Worm (Caenorhabditis elegans) whole organism, early embryonic: ENCODE measurements around the gene C05C8.1.

Source experiments
- ama-1 ChIP-seq: fragments of 150-350 bp; optimal IDR thresholded peaks from 2 replicates; lab custom pipeline; 2014
- scrt-1 ChIP-seq: fragments of 200-800 bp; sonication (Bioruptor generic); IDR thresholded peaks from 2 replicates; pipeline ENCODE4 v1.3.6; 2022; ENCODE audit warnings: missing genetic modification characterization, missing compliant biosample characterization

DNA sequence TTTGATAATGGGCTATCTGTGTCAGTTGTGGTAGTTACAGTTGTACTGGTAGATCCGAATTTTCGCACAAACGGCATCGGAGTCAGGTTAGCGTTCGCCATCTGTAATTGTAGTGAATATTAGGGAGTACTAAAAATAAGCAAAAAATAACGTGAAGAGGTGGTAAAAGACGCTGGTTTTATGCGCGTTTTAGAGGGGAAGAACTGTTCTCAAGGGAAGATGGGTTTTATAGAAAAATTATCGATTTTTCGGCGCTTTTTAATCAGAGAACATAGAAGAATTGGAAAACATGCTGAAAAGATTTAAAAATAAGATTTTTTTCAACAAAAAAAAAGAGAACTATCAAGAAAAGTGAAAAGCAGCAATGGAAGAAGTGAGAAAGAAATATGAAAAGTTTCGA, 16.4 kb upstream of the C05C8.1 start, which contains the start of gene C13F10.7:
- TF ChIP-seq ama-1: no peak
- no peak for TF ChIP-seq scrt-1 (GFP tag; lab: Robert Waterston, UW)
